Worm (Caenorhabditis elegans): Measurements from ENCODE around the gene K09D9.1.

Gene K09D9.1

DNA sequence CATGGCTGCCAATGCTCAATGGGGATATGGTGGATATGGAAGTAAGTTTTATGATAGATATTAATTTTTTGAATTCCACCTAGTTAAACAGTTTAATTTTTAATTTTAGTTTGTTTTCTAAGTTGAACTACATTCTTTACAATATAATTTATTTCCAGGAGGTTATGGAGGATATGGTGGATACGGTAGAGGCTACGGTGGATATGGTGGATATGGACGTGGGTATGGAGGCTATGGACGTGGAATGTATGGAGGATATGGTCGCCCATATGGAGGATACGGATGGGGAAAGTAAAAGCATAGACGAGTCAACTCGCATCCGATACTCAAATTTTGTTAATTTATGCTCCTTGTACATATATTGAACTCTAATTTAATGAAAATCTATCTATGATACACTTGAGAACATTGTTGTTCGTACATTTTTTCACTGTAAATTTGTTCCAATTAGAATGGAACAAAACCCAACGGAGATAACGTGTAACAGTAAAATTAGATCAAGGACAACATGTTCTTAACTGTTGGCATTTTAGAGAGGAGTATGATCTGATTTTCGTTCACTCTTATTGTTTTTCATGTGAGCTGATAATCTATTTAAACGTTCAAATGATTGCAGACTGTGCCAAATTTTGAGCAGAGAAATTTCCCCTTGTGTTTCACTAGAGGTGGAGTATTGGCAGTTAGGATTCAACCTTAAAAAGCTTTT is 44.5 kb upstream of the K09D9.1 start:
- TF ChIP-seq sma-3 (GFP tag; optimal IDR thresholded peaks at IDR 0.05) (peak; percentile 21), nhr-237 (tag; optimal IDR thresholded peaks at IDR 0.05) (no peak), R02D3.7 (tag; optimal IDR thresholded peaks at IDR 0.05) (no peak), peb-1 (tag; optimal IDR thresholded peaks at IDR 0.05) (no peak), alr-1 (tag; optimal IDR thresholded peaks at IDR 0.05) (no peak), unc-62 (GFP tag; optimal IDR thresholded peaks at IDR 0.05) (no peak), mab-5 (tag; optimal IDR thresholded peaks at IDR 0.05) (no peak), nhr-21 (tag; optimal IDR thresholded peaks at IDR 0.05) (peak; percentile 68), ama-1 (optimal IDR thresholded peaks at IDR 0.05) (peak; percentile 23), snpc-4 (tag; optimal IDR thresholded peaks at IDR 0.05) (no peak), aly-2 (tag; optimal IDR thresholded peaks at IDR 0.05) (no peak), sma-9 (GFP tag; optimal IDR thresholded peaks at IDR 0.05) (peak; percentile 33), sma-9 (tag; optimal IDR thresholded peaks at IDR 0.05) (no peak), ceh-82 (tag; optimal IDR thresholded peaks at IDR 0.05) (no peak), nhr-10 (tag; optimal IDR thresholded peaks at IDR 0.05) (no peak), lsy-2 (tag; optimal IDR thresholded peaks at IDR 0.05) (no peak)

- TF ChIP-seq egl-27 (tag; optimal IDR thresholded peaks at IDR 0.05) = no peak
- no peak for TF ChIP-seq F13H6.1 (tag; optimal IDR thresholded peaks at IDR 0.05)
- no peak for TF ChIP-seq sma-9 (GFP tag; optimal IDR thresholded peaks at IDR 0.05)
- TF ChIP-seq sma-9 (tag; optimal IDR thresholded peaks at IDR 0.05) = no peak
- TF ChIP-seq nhr-129 (tag; optimal IDR thresholded peaks at IDR 0.05) = no peak
- TF ChIP-seq ZK546.5 (tag; optimal IDR thresholded peaks at IDR 0.05) = no peak
- no peak for TF ChIP-seq nhr-21 (tag; optimal IDR thresholded peaks at IDR 0.05)
- TF ChIP-seq snpc-4 (tag; optimal IDR thresholded peaks at IDR 0.05) = no peak
- no peak for TF ChIP-seq ama-1 (optimal IDR thresholded peaks at IDR 0.05)
- TF ChIP-seq ceh-16 (tag; optimal IDR thresholded peaks at IDR 0.05) = no peak
- no peak for TF ChIP-seq fos-1 (tag; optimal IDR thresholded peaks at IDR 0.05)
- no peak for TF ChIP-seq gmeb-1 (tag; optimal IDR thresholded peaks at IDR 0.05)
- TF ChIP-seq lin-11 (tag; optimal IDR thresholded peaks at IDR 0.05) = no peak
- no peak for TF ChIP-seq unc-55 (GFP tag; optimal IDR thresholded peaks at IDR 0.05)
- no peak for TF ChIP-seq ceh-82 (tag; optimal IDR thresholded peaks at IDR 0.05)
- TF ChIP-seq nhr-12 (tag; optimal IDR thresholded peaks at IDR 0.05) = no peak
- TF ChIP-seq lin-39 (tag; optimal IDR thresholded peaks at IDR 0.05) = no peak
- no peak for TF ChIP-seq lin-13 (GFP tag; optimal IDR thresholded peaks at IDR 0.05)
- TF ChIP-seq sem-4 (tag; optimal IDR thresholded peaks at IDR 0.05) = no peak
- no peak for TF ChIP-seq mdl-1 (tag; optimal IDR thresholded peaks at IDR 0.05)
These were observed 43.2 kb upstream of the K09D9.1 start, which contains the start of gene nlp-30 for ce11 chrV:3981680-3982079. Gene nlp-30 (plus strand): TSS chrV:3981980.

DNA sequence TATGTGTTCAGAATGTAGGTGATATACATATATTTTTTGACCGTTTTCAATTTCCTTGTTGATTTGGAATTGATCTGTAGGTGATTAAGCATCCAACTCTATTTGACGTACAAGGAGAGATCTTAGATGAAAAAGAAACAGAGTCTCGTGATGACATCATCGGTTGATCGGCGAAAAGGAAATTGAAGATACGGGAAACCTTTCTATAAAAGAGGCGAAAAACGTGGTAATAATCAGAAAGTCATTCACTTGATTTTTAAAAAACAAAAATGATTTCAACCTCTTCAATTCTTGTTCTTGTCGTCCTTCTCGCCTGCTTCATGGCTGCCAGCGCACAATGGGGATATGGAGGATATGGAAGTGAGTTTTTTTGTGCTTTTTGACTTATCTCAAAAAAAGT is 40.7 kb upstream of the K09D9.1 start, which contains the start of gene nlp-29:
TSS of gene nlp-29 (plus strand) at position 248 of the 400 bp plus-strand sequence.
- TF ChIP-seq nhr-6 (tag; optimal IDR thresholded peaks at IDR 0.05) (no peak), blmp-1 (tag; optimal IDR thresholded peaks at IDR 0.05; ENCODE audit: insufficient read depth) (peak; percentile 50), mab-5 (tag; optimal IDR thresholded peaks at IDR 0.05) (no peak), lin-13 (GFP tag; optimal IDR thresholded peaks at IDR 0.05) (no peak), sma-9 (GFP tag; optimal IDR thresholded peaks at IDR 0.05) (peak; percentile 63), sma-9 (tag; optimal IDR thresholded peaks at IDR 0.05) (no peak), sma-3 (GFP tag; optimal IDR thresholded peaks at IDR 0.05) (peak; percentile 79), crh-2 (tag; optimal IDR thresholded peaks at IDR 0.05) (peak; percentile 49), nhr-21 (tag; optimal IDR thresholded peaks at IDR 0.05) (peak; percentile 59), nhr-25 (tag; optimal IDR thresholded peaks at IDR 0.05) (peak; percentile 77), nhr-77 (tag; optimal IDR thresholded peaks at IDR 0.05) (no peak)

DNA sequence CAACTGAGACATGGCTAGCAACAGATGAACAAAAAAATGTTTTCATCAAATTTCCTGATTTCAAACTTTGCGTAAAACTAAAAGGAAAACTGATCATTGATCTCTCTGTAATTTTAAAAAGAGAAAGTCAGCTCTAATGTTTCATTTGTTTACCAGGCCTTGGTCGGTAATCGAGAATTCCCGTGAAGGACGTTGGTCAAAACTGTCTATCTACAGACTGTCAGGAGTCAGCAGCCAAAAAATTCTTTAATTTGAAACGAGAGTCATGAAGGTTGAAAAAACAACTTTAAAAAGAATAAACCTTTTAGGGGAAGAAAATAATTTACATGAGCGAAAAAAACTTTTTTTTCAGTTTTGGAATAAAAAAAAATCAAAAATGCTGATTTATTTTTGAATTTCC is 39.7 kb upstream of the K09D9.1 start:
- TF ChIP-seq ZK546.5 (tag; optimal IDR thresholded peaks at IDR 0.05) = no peak
- no peak for TF ChIP-seq nhr-6 (tag; optimal IDR thresholded peaks at IDR 0.05)
- TF ChIP-seq sma-3 (GFP tag; optimal IDR thresholded peaks at IDR 0.05) = no peak
- no peak for TF ChIP-seq sem-4 (tag; optimal IDR thresholded peaks at IDR 0.05)
- no peak for TF ChIP-seq zag-1 (tag; optimal IDR thresholded peaks at IDR 0.05)
- no peak for TF ChIP-seq F13H6.1 (tag; optimal IDR thresholded peaks at IDR 0.05)
- TF ChIP-seq elt-3 (tag; optimal IDR thresholded peaks at IDR 0.05) = no peak
- no peak for TF ChIP-seq mab-5 (tag; optimal IDR thresholded peaks at IDR 0.05)
- TF ChIP-seq ztf-11 (tag; optimal IDR thresholded peaks at IDR 0.05) = no peak
- peak; percentile 72 for TF ChIP-seq sma-9 (GFP tag; optimal IDR thresholded peaks at IDR 0.05)
- no peak for TF ChIP-seq sma-9 (tag; optimal IDR thresholded peaks at IDR 0.05)
- TF ChIP-seq lsy-2 (tag; optimal IDR thresholded peaks at IDR 0.05) = no peak
- peak; percentile 42 for TF ChIP-seq nhr-25 (tag; optimal IDR thresholded peaks at IDR 0.05)
- TF ChIP-seq nhr-237 (tag; optimal IDR thresholded peaks at IDR 0.05) = no peak
- no peak for TF ChIP-seq lin-13 (GFP tag; optimal IDR thresholded peaks at IDR 0.05)
- TF ChIP-seq blmp-1 (tag; optimal IDR thresholded peaks at IDR 0.05; ENCODE audit: insufficient read depth) = peak; percentile 54
